Worm (Caenorhabditis elegans) whole organism, early embryonic: ENCODE data around the gene F52E1.2.

Experiments used
- B0310.2 ChIP-seq: sonication (generic microtip); optimal IDR thresholded peaks from 2 replicates; lab custom pipeline; 2016; ENCODE audit warnings: mild to moderate bottlenecking, missing genetic modification characterization, missing compliant biosample characterization
- F13C5.2 ChIP-seq: sonication (generic microtip); optimal IDR thresholded peaks from 2 replicates; lab custom pipeline; 2017; ENCODE audit warnings: mild to moderate bottlenecking, missing genetic modification characterization, inconsistent platforms, missing compliant biosample characterization
- aly-1 ChIP-seq: sonication (generic microtip); optimal IDR thresholded peaks from 2 replicates; lab custom pipeline; 2016; ENCODE audit warnings: missing genetic modification characterization, missing compliant biosample characterization
- ama-1 ChIP-seq: fragments of 150-350 bp; optimal IDR thresholded peaks from 2 replicates; lab custom pipeline; 2014
- ceh-13 ChIP-seq: fragments of 200-800 bp; sonication (Bioruptor generic); optimal IDR thresholded peaks from 2 replicates; lab custom pipeline; 2018; ENCODE audit warnings: mild to moderate bottlenecking, missing genetic modification characterization, missing compliant biosample characterization
- ceh-36 ChIP-seq: sonication (generic microtip); optimal IDR thresholded peaks from 2 replicates; lab custom pipeline; 2016; ENCODE audit warnings: missing genetic modification characterization, inconsistent platforms, missing compliant biosample characterization
- ets-7 ChIP-seq: sonication (generic microtip); optimal IDR thresholded peaks from 2 replicates; lab custom pipeline; 2016; ENCODE audit warnings: missing genotype, missing genetic modification characterization, missing compliant biosample characterization
- flt-1 ChIP-seq: fragments of 200-800 bp; sonication (Bioruptor generic); IDR thresholded peaks from 2 replicates; pipeline ENCODE4 v1.3.6; 2022; ENCODE audit warnings: missing genetic modification characterization, missing compliant biosample characterization
- hmbx-1 ChIP-seq: sonication (generic microtip); optimal IDR thresholded peaks from 2 replicates; lab custom pipeline; 2016; ENCODE audit warnings: mild to moderate bottlenecking, missing genetic modification characterization, missing compliant biosample characterization
- hmg-4 ChIP-seq: fragments of 200-800 bp; sonication (Bioruptor generic); optimal IDR thresholded peaks from 2 replicates; lab custom pipeline; 2018; ENCODE audit warnings: mild to moderate bottlenecking, missing genetic modification characterization, missing compliant biosample characterization
- hnd-1 ChIP-seq: sonication (generic microtip); optimal IDR thresholded peaks from 2 replicates; lab custom pipeline; 2016; ENCODE audit warnings: missing genetic modification characterization, missing compliant biosample characterization
- pes-1 ChIP-seq: fragments of 200-800 bp; sonication (Bioruptor generic); IDR thresholded peaks from 2 replicates; pipeline ENCODE4 v1.3.6; 2022; ENCODE audit warnings: missing genetic modification reagents, missing genetic modification characterization, missing compliant biosample characterization
- scrt-1 ChIP-seq: fragments of 200-800 bp; sonication (Bioruptor generic); IDR thresholded peaks from 2 replicates; pipeline ENCODE4 v1.3.6; 2022; ENCODE audit warnings: missing genetic modification characterization, missing compliant biosample characterization
- sea-1 ChIP-seq: fragments of 200-800 bp; sonication (Bioruptor generic); conservative IDR thresholded peaks from 2 replicates; pipeline ENCODE4 v1.3.6; 2022; ENCODE audit warnings: missing genetic modification characterization, missing compliant biosample characterization
- tbx-11 ChIP-seq: fragments of 200-800 bp; sonication (Bioruptor generic); IDR thresholded peaks from 2 replicates; pipeline ENCODE4 v1.3.6; 2022; ENCODE audit warnings: missing genetic modification characterization, missing compliant biosample characterization
- tbx-37 ChIP-seq: fragments of 200-800 bp; sonication (Bioruptor generic); conservative IDR thresholded peaks from 2 replicates; pipeline ENCODE4 v1.3.6; 2022; ENCODE audit warnings: missing genetic modification reagents, missing genetic modification characterization, missing compliant biosample characterization
- tra-4 ChIP-seq: sonication (generic microtip); optimal IDR thresholded peaks from 2 replicates; lab custom pipeline; 2017; ENCODE audit warnings: missing genetic modification characterization, missing compliant biosample characterization

F52E1.2 gene

ce11 chrV:8414036-8414728, 3.8 kb downstream of the F52E1.2 start, which contains the start of gene pos-1:
TSS of gene pos-1 (plus strand) at chrV:8414086.
- TF ChIP-seq ceh-13 (GFP tag; lab: Kevin White, UChicago) (no peak), hmbx-1 (tag; lab: Kevin White, UChicago) (no peak), hmg-4 (GFP tag; lab: Kevin White, UChicago) (no peak), pes-1 (no peak), tbx-37 (GFP tag; lab: Robert Waterston, UW) (no peak), scrt-1 (GFP tag; lab: Robert Waterston, UW) (no peak), aly-1 (tag; lab: Kevin White, UChicago) (no peak), flt-1 (no peak), F13C5.2 (tag; lab: Kevin White, UChicago) (no peak), ets-7 (tag; lab: Kevin White, UChicago) (no peak), tbx-11 (no peak), hnd-1 (tag; lab: Kevin White, UChicago) (no peak), tra-4 (tag; lab: Kevin White, UChicago) (no peak), sea-1 (GFP tag; lab: Robert Waterston, UW) (no peak), B0310.2 (no peak), ama-1 (lab: Kevin White, UChicago) (no peak), ceh-36 (tag; lab: Kevin White, UChicago) (no peak)

DNA sequence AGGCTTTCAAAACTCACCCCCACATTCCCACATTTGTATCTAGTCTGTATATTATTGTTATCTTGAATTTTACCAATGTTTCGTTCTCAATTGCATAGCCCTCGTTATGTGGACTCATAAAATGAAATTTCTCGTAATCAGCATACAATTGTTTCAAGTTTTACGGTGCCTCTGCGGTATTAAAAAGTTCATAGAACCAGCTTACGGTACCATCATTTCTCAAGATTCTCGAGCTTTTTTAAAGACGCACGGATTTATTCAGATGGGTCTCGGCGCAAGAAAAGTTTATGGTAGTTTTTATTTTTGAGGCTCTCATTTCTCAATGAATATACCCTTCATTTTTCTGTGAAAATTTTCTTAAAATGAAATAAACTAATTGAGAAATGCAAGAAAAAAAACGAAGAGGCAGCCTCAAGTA, 4.7 kb downstream of the F52E1.2 start:
- no peak for TF ChIP-seq aly-1 (tag; lab: Kevin White, UChicago)
- TF ChIP-seq sea-1 (GFP tag; lab: Robert Waterston, UW): no peak
- no peak for TF ChIP-seq ceh-13 (GFP tag; lab: Kevin White, UChicago)
- TF ChIP-seq ama-1 (lab: Kevin White, UChicago): no peak
- TF ChIP-seq ceh-36 (tag; lab: Kevin White, UChicago): no peak
- no peak for TF ChIP-seq tra-4 (tag; lab: Kevin White, UChicago)
- no peak for TF ChIP-seq tbx-37 (GFP tag; lab: Robert Waterston, UW)
- no peak for TF ChIP-seq B0310.2
- no peak for TF ChIP-seq tbx-11
- no peak for TF ChIP-seq hmbx-1 (tag; lab: Kevin White, UChicago)
- no peak for TF ChIP-seq scrt-1 (GFP tag; lab: Robert Waterston, UW)
- no peak for TF ChIP-seq F13C5.2 (tag; lab: Kevin White, UChicago)
- no peak for TF ChIP-seq ets-7 (tag; lab: Kevin White, UChicago)

ce11 chrV:8417271-8417670, 6.9 kb downstream of the F52E1.2 start:
- TF ChIP-seq ceh-36 (tag; lab: Kevin White, UChicago): no peak
- no peak for TF ChIP-seq sea-1 (GFP tag; lab: Robert Waterston, UW)
- no peak for TF ChIP-seq B0310.2
- no peak for TF ChIP-seq tra-4 (tag; lab: Kevin White, UChicago)
- TF ChIP-seq tbx-11: no peak
- no peak for TF ChIP-seq scrt-1 (GFP tag; lab: Robert Waterston, UW)
- TF ChIP-seq ets-7 (tag; lab: Kevin White, UChicago): no peak
- no peak for TF ChIP-seq ama-1 (lab: Kevin White, UChicago)
- TF ChIP-seq F13C5.2 (tag; lab: Kevin White, UChicago): no peak
- no peak for TF ChIP-seq hmg-4 (GFP tag; lab: Kevin White, UChicago)
- TF ChIP-seq hmbx-1 (tag; lab: Kevin White, UChicago): no peak

ce11 chrV:8424840-8425814, 14.7 kb downstream of the F52E1.2 start:
- TF ChIP-seq ama-1 (lab: Kevin White, UChicago) (no peak), tra-4 (tag; lab: Kevin White, UChicago) (no peak), flt-1 (no peak), tbx-37 (GFP tag; lab: Robert Waterston, UW) (no peak), scrt-1 (GFP tag; lab: Robert Waterston, UW) (no peak), hmg-4 (GFP tag; lab: Kevin White, UChicago) (no peak), B0310.2 (no peak), aly-1 (tag; lab: Kevin White, UChicago) (no peak), pes-1 (no peak), F13C5.2 (tag; lab: Kevin White, UChicago) (no peak), tbx-11 (no peak), ceh-36 (tag; lab: Kevin White, UChicago) (no peak), sea-1 (GFP tag; lab: Robert Waterston, UW) (no peak), ceh-13 (GFP tag; lab: Kevin White, UChicago) (no peak), ets-7 (tag; lab: Kevin White, UChicago) (no peak)

DNA sequence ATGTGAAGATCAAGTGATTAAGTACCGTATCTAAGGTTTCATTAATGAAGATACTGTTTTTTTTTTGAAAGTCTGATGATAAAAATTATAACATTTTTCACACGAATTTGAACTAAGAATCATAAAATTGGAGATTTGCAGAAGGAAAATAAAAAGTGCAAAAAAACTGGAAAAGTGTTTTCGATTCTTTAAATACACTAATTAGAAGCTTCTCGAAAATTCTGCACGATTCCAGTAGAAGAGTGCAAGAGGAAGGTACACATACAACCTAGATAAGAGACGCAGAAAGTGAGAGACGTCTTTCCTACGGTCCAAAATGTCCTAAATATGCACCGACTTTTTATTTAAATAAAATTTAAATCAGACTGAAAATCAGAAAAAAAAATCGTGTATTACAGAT, 15.8 kb downstream of the F52E1.2 start:
- TF ChIP-seq ama-1 (lab: Kevin White, UChicago): no peak
- TF ChIP-seq tbx-37 (GFP tag; lab: Robert Waterston, UW): no peak
- TF ChIP-seq F13C5.2 (tag; lab: Kevin White, UChicago): no peak
- no peak for TF ChIP-seq hmg-4 (GFP tag; lab: Kevin White, UChicago)
- TF ChIP-seq scrt-1 (GFP tag; lab: Robert Waterston, UW): no peak
- TF ChIP-seq ets-7 (tag; lab: Kevin White, UChicago): no peak
- no peak for TF ChIP-seq ceh-13 (GFP tag; lab: Kevin White, UChicago)

DNA sequence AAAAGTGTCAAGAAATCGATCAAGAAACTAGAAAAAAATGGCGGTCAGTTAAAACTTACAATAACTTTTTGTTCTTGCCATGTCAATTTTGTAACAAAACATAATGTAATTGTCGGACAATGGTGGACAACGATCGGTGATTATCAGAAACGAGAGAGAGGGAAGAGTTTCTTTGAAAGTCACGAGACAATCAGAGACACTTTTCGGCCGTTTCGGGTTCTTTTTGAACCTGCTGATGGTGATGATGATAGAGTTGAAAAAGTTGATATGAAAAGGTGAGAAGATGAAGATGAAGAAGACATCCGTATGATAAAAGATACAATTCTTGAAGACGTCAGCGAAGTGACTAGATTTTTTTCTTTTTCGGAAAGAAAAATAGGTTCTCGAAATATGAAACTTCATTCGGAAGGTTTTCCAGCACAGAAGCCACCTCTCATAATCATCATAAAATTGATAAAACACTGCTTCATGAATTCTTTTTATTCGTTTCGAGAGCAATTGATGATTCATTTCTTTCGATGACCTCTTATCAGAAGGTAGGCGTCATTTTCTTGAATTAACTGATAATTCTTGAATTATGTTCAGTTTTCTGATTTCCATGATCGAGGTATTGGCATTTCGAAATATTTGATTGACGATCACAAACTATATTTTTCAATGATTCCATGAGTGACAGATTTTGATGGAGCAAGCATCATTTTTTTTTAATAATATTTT, 16.5 kb downstream of the F52E1.2 start:
- no peak for TF ChIP-seq ama-1 (lab: Kevin White, UChicago)
